Fruit fly (Drosophila melanogaster): ENCODE results near the gene CG43121.

Gene CG43121

DNA sequence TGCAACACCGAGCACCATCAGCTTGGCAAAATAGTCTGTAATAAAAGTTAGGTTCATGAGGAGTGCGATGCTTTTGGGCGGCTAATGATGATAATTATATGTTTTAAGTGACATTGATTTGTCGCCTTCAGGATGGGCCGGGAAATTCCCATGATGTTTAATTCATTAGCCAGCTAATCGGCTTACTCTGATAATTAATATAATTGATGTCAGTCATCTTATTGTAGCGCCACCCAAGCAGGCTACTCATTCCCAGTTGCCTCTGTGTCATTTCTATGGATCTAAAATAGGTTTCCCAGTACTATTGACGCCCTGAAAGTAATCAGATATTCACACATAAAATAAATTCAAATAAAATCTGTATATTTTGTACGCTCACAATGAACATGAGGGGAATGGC, 32.9 kb upstream of the CG43121 start, which contains the start of gene CG13476:
CG13476 (plus strand) TSS at position 301 of the 400 bp plus-strand sequence.
- TF ChIP-seq woc (GFP tag; optimal IDR thresholded peaks at IDR 0.05) (no peak), Hr83 (GFP tag; optimal IDR thresholded peaks at IDR 0.05; ENCODE audit: poor library complexity, severe bottlenecking) (no peak), pan (optimal IDR thresholded peaks at IDR 0.05) (no peak), tai (GFP tag; optimal IDR thresholded peaks at IDR 0.05) (no peak), Rel (GFP tag; optimal IDR thresholded peaks at IDR 0.05) (no peak), Rel (tag; optimal IDR thresholded peaks at IDR 0.05) (no peak), jim (GFP tag; optimal IDR thresholded peaks at IDR 0.05) (no peak), HLH106 (tag; optimal IDR thresholded peaks at IDR 0.05) (no peak)

DNA sequence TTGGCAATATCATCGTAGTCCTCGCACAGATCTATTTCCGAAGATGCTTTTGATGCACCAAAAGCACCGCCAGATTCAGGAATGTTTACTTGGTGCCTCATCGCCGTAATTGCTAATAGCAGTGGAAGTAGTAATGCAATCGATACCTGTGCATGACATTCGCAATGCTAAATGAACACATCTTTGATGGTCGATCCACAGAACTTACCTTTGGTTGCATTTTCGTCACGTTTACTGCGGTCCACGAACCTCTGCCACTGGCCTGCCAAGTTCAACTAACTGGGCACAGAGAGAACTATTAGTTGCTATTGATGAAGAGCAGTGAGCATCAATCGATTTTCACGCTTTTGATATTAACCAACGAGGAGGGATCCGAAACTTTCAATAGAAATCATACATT, 29.3 kb upstream of the CG43121 start, which contains the start of gene CG17177:
CG17177 (minus strand) TSS at position 101 of the 400 bp plus-strand sequence.
- no peak for TF ChIP-seq h (GFP tag; optimal IDR thresholded peaks at IDR 0.05)
- no peak for TF ChIP-seq tai (GFP tag; optimal IDR thresholded peaks at IDR 0.05)
- no peak for TF ChIP-seq dl (GFP tag; optimal IDR thresholded peaks at IDR 0.05; ENCODE audit: insufficient read depth in 1 of 2, partially characterized antibody in 2 of 2)
- TF ChIP-seq Dif (GFP tag; optimal IDR thresholded peaks at IDR 0.05; ENCODE audit: partially characterized antibody), result no peak
- TF ChIP-seq usp (GFP tag; optimal IDR thresholded peaks at IDR 0.05), result no peak
- TF ChIP-seq woc (GFP tag; optimal IDR thresholded peaks at IDR 0.05), result no peak
- no peak for TF ChIP-seq psq (GFP tag; optimal IDR thresholded peaks at IDR 0.05)
- TF ChIP-seq CG32264 (GFP tag; optimal IDR thresholded peaks at IDR 0.05), result no peak
- TF ChIP-seq sv (GFP tag; optimal IDR thresholded peaks at IDR 0.05), result no peak
- no peak for TF ChIP-seq GATAd (GFP tag; optimal IDR thresholded peaks at IDR 0.05)
- no peak for TF ChIP-seq Myc (optimal IDR thresholded peaks at IDR 0.05)
- TF ChIP-seq Vsx2 (GFP tag; optimal IDR thresholded peaks at IDR 0.05; ENCODE audit: partially characterized antibody), result no peak
- no peak for TF ChIP-seq br (GFP tag; optimal IDR thresholded peaks at IDR 0.05)
- no peak for TF ChIP-seq OdsH (GFP tag; optimal IDR thresholded peaks at IDR 0.05)
- no peak for TF ChIP-seq pan (optimal IDR thresholded peaks at IDR 0.05)
- TF ChIP-seq CrebA (GFP tag; optimal IDR thresholded peaks at IDR 0.05; ENCODE audit: borderline replicate concordance), result no peak

DNA sequence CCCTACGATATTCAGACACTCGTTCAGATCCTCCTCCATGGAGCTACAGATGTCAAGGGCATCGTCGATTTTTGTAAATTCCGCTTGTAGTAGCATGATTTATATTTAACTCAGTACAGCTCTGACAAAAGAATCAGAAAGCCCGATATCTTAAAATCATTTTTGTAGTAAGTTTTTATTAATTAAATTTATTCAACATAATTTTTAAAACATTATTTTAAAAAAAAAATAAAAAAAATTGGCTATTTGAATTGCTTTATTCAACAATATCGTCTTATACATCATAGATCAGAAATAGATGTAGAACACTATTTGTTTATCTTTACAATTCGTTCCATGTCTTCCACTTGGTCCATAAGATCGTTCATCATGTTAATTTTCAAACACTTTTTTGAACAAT, 24.8 kb upstream of the CG43121 start, which contains the start of gene CG13474:
CG13474 (minus strand) TSS at position 101 of the 400 bp plus-strand sequence.
- TF ChIP-seq Hnf4 (GFP tag; optimal IDR thresholded peaks at IDR 0.05), result no peak
- no peak for TF ChIP-seq sage (GFP tag; optimal IDR thresholded peaks at IDR 0.05)

DNA sequence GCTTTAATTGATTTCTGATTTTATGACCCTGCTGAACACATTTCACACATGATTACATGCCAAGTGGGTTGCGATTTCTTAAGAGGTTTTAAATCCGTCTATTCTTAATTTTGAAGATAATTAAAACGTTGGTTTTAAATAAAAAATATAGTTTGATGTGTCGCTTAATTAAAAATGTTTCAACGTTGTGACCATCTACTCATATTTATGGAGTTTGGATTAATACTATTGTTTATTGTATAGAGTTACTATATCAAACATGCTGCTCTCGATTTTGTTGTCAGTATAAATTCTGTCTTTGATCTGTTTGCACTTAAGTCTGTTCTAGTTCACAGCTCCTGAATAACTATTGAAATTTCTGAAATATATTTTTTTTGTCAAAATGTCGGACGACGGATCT, 18.8 kb upstream of the CG43121 start, which contains the start of gene gdrd:
gdrd (plus strand) TSS at position 301 of the 400 bp plus-strand sequence.
- TF ChIP-seq foxo (GFP tag; optimal IDR thresholded peaks at IDR 0.05), result no peak
- TF ChIP-seq Hr83 (GFP tag; optimal IDR thresholded peaks at IDR 0.05; ENCODE audit: poor library complexity, severe bottlenecking), result no peak
- TF ChIP-seq tai (GFP tag; optimal IDR thresholded peaks at IDR 0.05), result no peak
- no peak for TF ChIP-seq Vsx2 (GFP tag; optimal IDR thresholded peaks at IDR 0.05; ENCODE audit: partially characterized antibody)
- no peak for TF ChIP-seq Rel (GFP tag; optimal IDR thresholded peaks at IDR 0.05)
- TF ChIP-seq Rel (tag; optimal IDR thresholded peaks at IDR 0.05), result no peak
- TF ChIP-seq rgr (GFP tag; optimal IDR thresholded peaks at IDR 0.05), result no peak
- TF ChIP-seq OdsH (GFP tag; optimal IDR thresholded peaks at IDR 0.05), result no peak
- no peak for TF ChIP-seq Dif (GFP tag; optimal IDR thresholded peaks at IDR 0.05; ENCODE audit: partially characterized antibody)
- TF ChIP-seq Myc (optimal IDR thresholded peaks at IDR 0.05), result no peak
- TF ChIP-seq Mio (GFP tag; optimal IDR thresholded peaks at IDR 0.05), result no peak
- TF ChIP-seq HLH106 (tag; optimal IDR thresholded peaks at IDR 0.05), result no peak
- TF ChIP-seq Abd-B (GFP tag; optimal IDR thresholded peaks at IDR 0.05), result no peak
- no peak for TF ChIP-seq CG9705 (GFP tag; optimal IDR thresholded peaks at IDR 0.05)
- TF ChIP-seq dmrt93B (GFP tag; optimal IDR thresholded peaks at IDR 0.05), result no peak
- no peak for TF ChIP-seq woc (GFP tag; optimal IDR thresholded peaks at IDR 0.05)

DNA sequence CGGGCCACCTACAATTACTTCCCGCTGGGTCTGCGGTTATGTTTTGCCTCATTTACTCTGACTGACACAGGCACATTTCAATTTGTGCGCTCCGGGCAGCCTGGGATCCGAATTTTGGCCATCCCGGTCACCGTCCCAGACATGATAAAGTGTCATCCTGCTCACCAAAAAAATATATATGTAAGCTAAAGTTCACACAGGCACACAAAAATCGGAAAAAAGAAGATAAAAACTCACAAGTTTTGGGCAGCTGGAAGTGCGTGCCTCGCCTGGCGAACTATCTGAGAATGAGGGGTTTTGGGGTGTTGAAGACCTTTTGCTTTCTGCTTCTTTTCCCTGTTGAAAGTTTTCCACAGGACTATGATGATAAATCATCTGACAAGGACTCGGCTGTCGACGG, 14.0 kb upstream of the CG43121 start:
- no peak for TF ChIP-seq CrebA (GFP tag; optimal IDR thresholded peaks at IDR 0.05; ENCODE audit: borderline replicate concordance)
- TF ChIP-seq dsf (GFP tag; optimal IDR thresholded peaks at IDR 0.05; ENCODE audit: borderline replicate concordance), result no peak
- TF ChIP-seq woc (GFP tag; optimal IDR thresholded peaks at IDR 0.05), result no peak
- no peak for TF ChIP-seq Hnf4 (GFP tag; optimal IDR thresholded peaks at IDR 0.05)
- no peak for TF ChIP-seq jim (GFP tag; optimal IDR thresholded peaks at IDR 0.05)
- no peak for TF ChIP-seq sage (GFP tag; optimal IDR thresholded peaks at IDR 0.05)
- TF ChIP-seq HLH106 (tag; optimal IDR thresholded peaks at IDR 0.05), result no peak
- TF ChIP-seq brk (GFP tag; optimal IDR thresholded peaks at IDR 0.05), result no peak
- TF ChIP-seq OdsH (GFP tag; optimal IDR thresholded peaks at IDR 0.05), result no peak
- no peak for TF ChIP-seq CG32264 (GFP tag; optimal IDR thresholded peaks at IDR 0.05)
- no peak for TF ChIP-seq pan (optimal IDR thresholded peaks at IDR 0.05)
- TF ChIP-seq Mio (GFP tag; optimal IDR thresholded peaks at IDR 0.05), result no peak
- no peak for TF ChIP-seq dl (GFP tag; optimal IDR thresholded peaks at IDR 0.05; ENCODE audit: insufficient read depth in 1 of 2, partially characterized antibody in 2 of 2)
- TF ChIP-seq CG9705 (GFP tag; optimal IDR thresholded peaks at IDR 0.05), result no peak
- no peak for TF ChIP-seq Dfd (GFP tag; optimal IDR thresholded peaks at IDR 0.05)
- no peak for TF ChIP-seq Jra (GFP tag; optimal IDR thresholded peaks at IDR 0.05)
- no peak for TF ChIP-seq dmrt93B (GFP tag; optimal IDR thresholded peaks at IDR 0.05)
